Fruit fly (Drosophila melanogaster): ENCODE results near the gene CG11841.

The CG11841 gene

dm6 chr3R:29088938-29089661, 38.2 kb downstream of the CG11841 start (continued):
- TF ChIP-seq CG3281 (GFP tag; optimal IDR thresholded peaks at IDR 0.05), result peak; percentile 57
- TF ChIP-seq chinmo (GFP tag; IDR thresholded peaks at IDR 0.05; ENCODE audit: partially characterized antibody), result 0 out of 4 replicates have a peak, but pooled peaks have one; percentile 13
- TF ChIP-seq her (GFP tag; optimal IDR thresholded peaks at IDR 0.05), result no peak
- peak; percentile 17 for TF ChIP-seq CG13296 (GFP tag; optimal IDR thresholded peaks at IDR 0.05)
- no peak for TF ChIP-seq HmgD (GFP tag; optimal IDR thresholded peaks at IDR 0.05)
- no peak for TF ChIP-seq kay (GFP tag; optimal IDR thresholded peaks at IDR 0.05)
- peak; percentile 20; the same call in 1 of the 2 replicates for TF ChIP-seq CG4360 (GFP tag; IDR thresholded peaks at IDR 0.05)
- peak; percentile 70 for TF ChIP-seq PHDP (tag; optimal IDR thresholded peaks at IDR 0.05)
- peak; percentile 82 for TF ChIP-seq CG18599 (GFP tag; optimal IDR thresholded peaks at IDR 0.05)
- TF ChIP-seq fd96Cb (tag; optimal IDR thresholded peaks at IDR 0.05), result peak; percentile 85
- 0 out of 2 replicates have a peak, but pooled peaks have one; percentile 29 for TF ChIP-seq Nf-YA (GFP tag; IDR thresholded peaks at IDR 0.05)
- TF ChIP-seq CG7839 (tag; optimal IDR thresholded peaks at IDR 0.05), result peak; percentile 81
- TF ChIP-seq CG31365 (tag; optimal IDR thresholded peaks at IDR 0.05), result peak; percentile 18
- TF ChIP-seq org-1 (GFP tag; optimal IDR thresholded peaks at IDR 0.05), result peak; percentile 69
- no peak for TF ChIP-seq Sin3A (optimal IDR thresholded peaks at IDR 0.05)
- TF ChIP-seq bab2 (GFP tag; optimal IDR thresholded peaks at IDR 0.05), result peak; percentile 64
- TF ChIP-seq Neu2 (GFP tag; optimal IDR thresholded peaks at IDR 0.05; ENCODE audit: borderline replicate concordance), result no peak
- TF ChIP-seq repo (GFP tag; optimal IDR thresholded peaks at IDR 0.05), result peak; percentile 24
- peak; percentile 82 for TF ChIP-seq Xrp1 (GFP tag; IDR thresholded peaks at IDR 0.05)
- TF ChIP-seq CG10366 (GFP tag; IDR thresholded peaks at IDR 0.05), result peak; percentile 54
- no peak for TF ChIP-seq Lpt (GFP tag; optimal IDR thresholded peaks at IDR 0.05)
- peak; percentile 32 for TF ChIP-seq sqz (GFP tag; optimal IDR thresholded peaks at IDR 0.05)
- peak; percentile 20 for TF ChIP-seq crc (GFP tag; optimal IDR thresholded peaks at IDR 0.05)
- TF ChIP-seq Rfx (GFP tag; IDR thresholded peaks at IDR 0.05), result peak; percentile 63
- no peak for TF ChIP-seq Lim3 (GFP tag; IDR thresholded peaks at IDR 0.05)
- TF ChIP-seq pnt (GFP tag; optimal IDR thresholded peaks at IDR 0.05), result peak; percentile 59
- peak; percentile 66 for TF ChIP-seq CG10267 (tag; optimal IDR thresholded peaks at IDR 0.05)
- TF ChIP-seq CG13424 (tag; optimal IDR thresholded peaks at IDR 0.05), result peak; percentile 74
- TF ChIP-seq CG2199 (GFP tag; IDR thresholded peaks at IDR 0.05), result no peak
- peak; percentile 76 for TF ChIP-seq HHEX (GFP tag; optimal IDR thresholded peaks at IDR 0.05)
- peak; percentile 12 for TF ChIP-seq gro (GFP tag; optimal IDR thresholded peaks at IDR 0.05)
- peak; percentile 84 for TF ChIP-seq nmo (GFP tag; optimal IDR thresholded peaks at IDR 0.05)
- TF ChIP-seq Dbx (GFP tag; IDR thresholded peaks at IDR 0.05), result no peak
- TF ChIP-seq gsb-n (tag; optimal IDR thresholded peaks at IDR 0.05), result peak; percentile 71
- TF ChIP-seq mirr (GFP tag; optimal IDR thresholded peaks at IDR 0.05), result peak; percentile 38
- TF ChIP-seq seq (GFP tag; IDR thresholded peaks at IDR 0.05), result peak; percentile 59; the same call in 1 of the 2 replicates
- peak; percentile 55; the same call in 1 of the 2 replicates for TF ChIP-seq E2f1 (GFP tag; IDR thresholded peaks at IDR 0.05)
- 0 out of 2 replicates have a peak, but pooled peaks have one; percentile 17 for TF ChIP-seq CG14014 (GFP tag; IDR thresholded peaks at IDR 0.05)
- TF ChIP-seq ERR (GFP tag; optimal IDR thresholded peaks at IDR 0.05), result no peak
- TF ChIP-seq CG7987 (GFP tag; optimal IDR thresholded peaks at IDR 0.05), result no peak
- TF ChIP-seq CG15696 (tag; optimal IDR thresholded peaks at IDR 0.05), result peak; percentile 34
- peak; percentile 71 for TF ChIP-seq CG1603 (tag; optimal IDR thresholded peaks at IDR 0.05)
- peak; percentile 63 for TF ChIP-seq CG17568 (GFP tag; optimal IDR thresholded peaks at IDR 0.05)
- TF ChIP-seq Vsx1 (GFP tag; optimal IDR thresholded peaks at IDR 0.05), result no peak
- 0 out of 2 replicates have a peak, but pooled peaks have one; percentile 17 for TF ChIP-seq CG4730 (GFP tag; IDR thresholded peaks at IDR 0.05)
- no peak for TF ChIP-seq CG11247 (GFP tag; IDR thresholded peaks at IDR 0.05)
- peak; percentile 54 to 67 for TF ChIP-seq Pdp1 (GFP tag; optimal IDR thresholded peaks at IDR 0.05)
- TF ChIP-seq hbn (GFP tag; IDR thresholded peaks at IDR 0.05; ENCODE audit: partially characterized antibody), result no peak
- peak; percentile 39 for TF ChIP-seq CHES-1-like (GFP tag; optimal IDR thresholded peaks at IDR 0.05)
